Fruit fly (Drosophila melanogaster) whole organism, embryonic: Measurements from ENCODE around the gene RpS5b.

Experiments
- Aef1 ChIP-seq: fragments of 200-800 bp; sonication (Bioruptor generic); IDR thresholded peaks from 3 replicates; pipeline ENCODE4 v1.3.6; 2022; ENCODE audit warnings: missing biosample characterization, missing genetic modification characterization
- CG10274 ChIP-seq: fragments of 200-800 bp; sonication (Bioruptor generic); optimal IDR thresholded peaks from 3 replicates; lab custom pipeline; 2017; ENCODE audit warnings: missing biosample characterization, mild to moderate bottlenecking, missing genetic modification characterization
- CG11560 ChIP-seq: fragments of 200-800 bp; sonication (Bioruptor generic); IDR thresholded peaks from 3 replicates; pipeline ENCODE4 v1.3.6; 2022; ENCODE audit warnings: missing biosample characterization, missing genetic modification characterization
- CG11723 ChIP-seq: fragments of 200-800 bp; sonication (Bioruptor generic); optimal IDR thresholded peaks from 2 replicates; lab custom pipeline; 2017; ENCODE audit warnings: missing biosample characterization, mild to moderate bottlenecking, missing genetic modification characterization
- CG12155 ChIP-seq: fragments of 200-800 bp; sonication (Bioruptor generic); optimal IDR thresholded peaks from 3 replicates; lab custom pipeline; 2016; ENCODE audit warnings: missing biosample characterization, missing genetic modification characterization
- CG12659 ChIP-seq: fragments of 200-800 bp; sonication (Bioruptor generic); optimal IDR thresholded peaks from 3 replicates; lab custom pipeline; 2017; ENCODE audit warnings: mild to moderate bottlenecking, missing biosample characterization, missing genetic modification reagents, missing genetic modification characterization
- CG13894 ChIP-seq: fragments of 200-800 bp; sonication (Bioruptor generic); optimal IDR thresholded peaks from 3 replicates; lab custom pipeline; 2018; ENCODE audit warnings: missing biosample characterization, mild to moderate bottlenecking, missing genetic modification characterization, moderate library complexity
- CG15269 ChIP-seq: fragments of 200-800 bp; sonication (Bioruptor generic); optimal IDR thresholded peaks from 2 replicates; lab custom pipeline; 2018; ENCODE audit warnings: missing biosample characterization, mild to moderate bottlenecking, missing genetic modification characterization, moderate library complexity
- CG15514 ChIP-seq: fragments of 200-800 bp; sonication (Bioruptor generic); optimal IDR thresholded peaks from 3 replicates; lab custom pipeline; 2017; ENCODE audit warnings: missing biosample characterization, missing genetic modification characterization, mild to moderate bottlenecking, moderate library complexity, missing genetic modification reagents
- CG1647 ChIP-seq: fragments of 200-800 bp; sonication (Bioruptor generic); optimal IDR thresholded peaks from 3 replicates; lab custom pipeline; 2016; ENCODE audit warnings: missing biosample characterization, missing genetic modification characterization
- CG17359 ChIP-seq: fragments of 200-800 bp; sonication (Bioruptor generic); optimal IDR thresholded peaks from 3 replicates; lab custom pipeline; 2018; ENCODE audit warnings: missing biosample characterization, mild to moderate bottlenecking, missing genetic modification characterization, moderate library complexity
- CG17612 ChIP-seq: fragments of 200-800 bp; sonication (Bioruptor generic); IDR thresholded peaks from 2 replicates; pipeline ENCODE4 v1.3.6; 2022; ENCODE audit warnings: missing biosample characterization, missing genetic modification characterization
- CG17802 ChIP-seq: fragments of 200-800 bp; sonication (Bioruptor generic); optimal IDR thresholded peaks from 2 replicates; lab custom pipeline; 2018; ENCODE audit warnings: missing biosample characterization, mild to moderate bottlenecking, missing genetic modification characterization, moderate library complexity
- CG2678 ChIP-seq: fragments of 200-800 bp; sonication (Bioruptor generic); optimal IDR thresholded peaks from 3 replicates; lab custom pipeline; 2019; ENCODE audit warnings: missing biosample characterization, mild to moderate bottlenecking, missing genetic modification characterization, moderate library complexity
- CG31365 ChIP-seq: fragments of 200-800 bp; sonication (Bioruptor generic); optimal IDR thresholded peaks from 2 replicates; lab custom pipeline; 2018; ENCODE audit warnings: missing biosample characterization, mild to moderate bottlenecking, missing genetic modification characterization
- CG3163 ChIP-seq: fragments of 200-800 bp; sonication (Bioruptor generic); optimal IDR thresholded peaks from 3 replicates; lab custom pipeline; 2016; ENCODE audit warnings: missing biosample characterization, missing genetic modification characterization
- CG32772 ChIP-seq: fragments of 200-800 bp; sonication (Bioruptor generic); IDR thresholded peaks from 2 replicates; pipeline ENCODE4 v1.3.6; 2022; ENCODE audit warnings: missing biosample characterization, missing genetic modification characterization
- CG34224 ChIP-seq: fragments of 200-800 bp; sonication (Bioruptor generic); IDR thresholded peaks from 3 replicates; pipeline ENCODE4 v1.3.6; 2022; ENCODE audit warnings: missing biosample characterization, missing genetic modification characterization; ENCODE audit not compliant: partially characterized antibody
- CG7372 ChIP-seq: fragments of 200-800 bp; sonication (Bioruptor generic); IDR thresholded peaks from 2 replicates; pipeline ENCODE4 v1.3.6; 2022; ENCODE audit warnings: missing biosample characterization, missing genetic modification characterization
- CG8924 ChIP-seq: fragments of 200-800 bp; optimal IDR thresholded peaks from 3 replicates; lab custom pipeline; 2019; ENCODE audit warnings: missing biosample characterization, mild to moderate bottlenecking, missing genetic modification characterization, moderate library complexity
- CG9215 ChIP-seq: fragments of 200-800 bp; sonication (Bioruptor generic); IDR thresholded peaks from 2 replicates; pipeline ENCODE4 v1.3.6; 2022; ENCODE audit warnings: missing biosample characterization, missing genetic modification characterization
- CoRest ChIP-seq: fragments of 200-800 bp; sonication (Bioruptor generic); optimal IDR thresholded peaks from 3 replicates; lab custom pipeline; 2018; ENCODE audit warnings: missing biosample characterization, mild to moderate bottlenecking, missing genetic modification characterization, moderate library complexity
- Dek ChIP-seq: fragments of 200-800 bp; sonication (Bioruptor generic); optimal IDR thresholded peaks from 3 replicates; lab custom pipeline; 2019; ENCODE audit warnings: missing biosample characterization, mild to moderate bottlenecking, missing genetic modification characterization, moderate library complexity
- Doc3 ChIP-seq: fragments of 200-800 bp; sonication (Bioruptor generic); IDR thresholded peaks from 3 replicates; pipeline ENCODE4 v1.3.6; 2022; ENCODE audit warnings: missing biosample characterization, missing genetic modification characterization; ENCODE audit not compliant: partially characterized antibody
- E2f2 ChIP-seq: fragments of 200-800 bp; sonication (Bioruptor generic); IDR thresholded peaks from 2 replicates; pipeline ENCODE4 v1.3.6; 2022; ENCODE audit warnings: missing biosample characterization, missing genetic modification characterization
- Fer3 ChIP-seq: fragments of 200-800 bp; sonication (Bioruptor generic); optimal IDR thresholded peaks from 2 replicates; lab custom pipeline; 2018; ENCODE audit warnings: missing biosample characterization, mild to moderate bottlenecking, missing genetic modification characterization, moderate library complexity
- Gug ChIP-seq: fragments of 200-800 bp; sonication (Bioruptor generic); IDR thresholded peaks from 4 replicates; pipeline ENCODE4 v1.3.6; 2022; ENCODE audit warnings: missing biosample characterization, missing genetic modification characterization
- Myb ChIP-seq: fragments of 200-800 bp; sonication (Bioruptor generic); optimal IDR thresholded peaks from 2 replicates; lab custom pipeline; 2016; ENCODE audit warnings: missing biosample characterization, missing genetic modification characterization
- NK7.1 ChIP-seq: fragments of 200-800 bp; sonication (Bioruptor generic); optimal IDR thresholded peaks from 3 replicates; lab custom pipeline; 2016; ENCODE audit warnings: missing biosample characterization, missing genetic modification characterization
- Sox102F ChIP-seq: fragments of 200-800 bp; sonication (Bioruptor generic); optimal IDR thresholded peaks from 2 replicates; lab custom pipeline; 2018; ENCODE audit warnings: missing biosample characterization, mild to moderate bottlenecking, missing genetic modification characterization, moderate library complexity
- Usf ChIP-seq: fragments of 200-800 bp; sonication (Bioruptor generic); optimal IDR thresholded peaks from 2 replicates; lab custom pipeline; 2017; ENCODE audit warnings: missing genotype, missing biosample characterization, missing genetic modification characterization
- Vsx1 ChIP-seq: fragments of 200-800 bp; sonication (Bioruptor generic); optimal IDR thresholded peaks from 2 replicates; lab custom pipeline; 2017; ENCODE audit warnings: missing biosample characterization, mild to moderate bottlenecking, missing genetic modification characterization, missing genetic modification reagents
- bab2 ChIP-seq: fragments of 200-800 bp; sonication (Bioruptor generic); optimal IDR thresholded peaks from 2 replicates; lab custom pipeline; 2016; ENCODE audit warnings: missing biosample characterization, missing genetic modification characterization
- bigmax ChIP-seq: fragments of 200-800 bp; sonication (Bioruptor generic); optimal IDR thresholded peaks from 2 replicates; lab custom pipeline; 2018; ENCODE audit warnings: missing biosample characterization, mild to moderate bottlenecking, missing genetic modification characterization
- cas ChIP-seq: fragments of 200-800 bp; sonication (Bioruptor generic); IDR thresholded peaks from 2 replicates; pipeline ENCODE4 v1.3.6; 2022; ENCODE audit warnings: missing biosample characterization, missing genetic modification characterization
- fd102C ChIP-seq: fragments of 200-800 bp; sonication (Bioruptor generic); optimal IDR thresholded peaks from 2 replicates; lab custom pipeline; 2018; ENCODE audit warnings: missing biosample characterization, mild to moderate bottlenecking, missing genetic modification characterization, moderate library complexity
- ftz-f1 ChIP-seq: fragments of 200-800 bp; sonication (Bioruptor generic); optimal IDR thresholded peaks from 2 replicates; lab custom pipeline; 2016; ENCODE audit warnings: missing biosample characterization, missing genetic modification characterization
- h ChIP-seq: fragments of >200 bp; optimal IDR thresholded peaks from 2 replicates; lab custom pipeline; 2017
- hb ChIP-seq: fragments of 200-800 bp; sonication (Bioruptor generic); IDR thresholded peaks from 3 replicates; pipeline ENCODE4 v1.3.6; 2022; ENCODE audit warnings: missing biosample characterization, missing genetic modification characterization; ENCODE audit not compliant: partially characterized antibody
- hbn ChIP-seq: fragments of 200-800 bp; sonication (Bioruptor generic); IDR thresholded peaks from 2 replicates; pipeline ENCODE4 v1.3.6; 2022; ENCODE audit warnings: missing biosample characterization, missing genetic modification characterization; ENCODE audit not compliant: partially characterized antibody
- inv ChIP-seq: fragments of 200-800 bp; sonication (Bioruptor generic); IDR thresholded peaks from 2 replicates; pipeline ENCODE4 v1.3.6; 2022; ENCODE audit warnings: missing biosample characterization, missing genetic modification characterization; ENCODE audit not compliant: partially characterized antibody
- lab ChIP-seq: fragments of 200-800 bp; sonication (Bioruptor generic); optimal IDR thresholded peaks from 3 replicates; lab custom pipeline; 2017; ENCODE audit warnings: missing biosample characterization, missing genetic modification characterization, mild to moderate bottlenecking, moderate library complexity, missing genetic modification reagents
- rib ChIP-seq: fragments of 200-800 bp; sonication (Bioruptor generic); IDR thresholded peaks from 2 replicates; pipeline ENCODE4 v1.3.6; 2022; ENCODE audit warnings: missing biosample characterization, missing genetic modification characterization
- schlank ChIP-seq: fragments of 200-800 bp; sonication (Bioruptor generic); optimal IDR thresholded peaks from 2 replicates; lab custom pipeline; 2018; ENCODE audit warnings: missing biosample characterization, mild to moderate bottlenecking, missing genetic modification characterization
- seq ChIP-seq: fragments of 200-800 bp; sonication (Bioruptor generic); IDR thresholded peaks from 2 replicates; pipeline ENCODE4 v1.3.6; 2022; ENCODE audit warnings: missing biosample characterization, missing genetic modification characterization
- tgo ChIP-seq: fragments of 200-800 bp; sonication (Bioruptor generic); IDR thresholded peaks from 3 replicates; pipeline ENCODE4 v1.3.6; 2022; ENCODE audit warnings: missing biosample characterization, missing genetic modification characterization
- tup ChIP-seq: fragments of 200-800 bp; sonication (Bioruptor generic); optimal IDR thresholded peaks from 2 replicates; lab custom pipeline; 2016; ENCODE audit warnings: missing biosample characterization, mild to moderate bottlenecking, missing genetic modification characterization, moderate library complexity
- unc-4 ChIP-seq: fragments of 200-800 bp; sonication (Bioruptor generic); IDR thresholded peaks from 2 replicates; pipeline ENCODE4 v1.3.6; 2022; ENCODE audit warnings: missing biosample characterization, missing genetic modification characterization; ENCODE audit not compliant: partially characterized antibody

The RpS5b gene

dm6 chr3R:14900177-14900576, 1.2 kb downstream of the RpS5b start, which contains the start of gene VhaPPA1-2 (continued):
- TF ChIP-seq inv (GFP tag; lab: Robert Waterston, UW) (no peak), hbn (GFP tag; lab: Robert Waterston, UW) (no peak), schlank (no peak), CG3163 (no peak), NK7.1 (GFP tag; lab: Kevin White, UChicago) (no peak), CG10274 (GFP tag; lab: Kevin White, UChicago) (no peak)

dm6 chr3R:14898280-14898756, 3.0 kb downstream of the RpS5b start, which contains the start of the genes Nup93-2 and CG3817:
Gene Nup93-2, minus strand, starts transcription at chr3R:14898372.
Gene CG3817, plus strand, starts transcription at chr3R:14898739.
- TF ChIP-seq unc-4 (peak; percentile 74), CG17612 (GFP tag; lab: Robert Waterston, UW) (no peak), Doc3 (peak; percentile 56; the same call in 2 of the 3 replicates), Usf (GFP tag; lab: Kevin White, UChicago) (peak; percentile 56), Vsx1 (GFP tag; lab: Kevin White, UChicago) (no peak), lab (peak; percentile 74), bigmax (GFP tag; lab: Kevin White, UChicago) (no peak), hb (GFP tag; lab: Robert Waterston, UW) (0 out of 3 replicates have a peak, but pooled peaks have one; percentile 52), Fer3 (tag; lab: Kevin White, UChicago) (peak; percentile 28), Aef1 (GFP tag; lab: Robert Waterston, UW) (peak; percentile 84), CG15514 (GFP tag; lab: Kevin White, UChicago) (peak; percentile 28), CG31365 (tag; lab: Kevin White, UChicago) (no peak), CG9215 (GFP tag; lab: Robert Waterston, UW) (peak; percentile 51; the same call in 1 of the 2 replicates), rib (0 out of 2 replicates have a peak, but pooled peaks have one; percentile 23), fd102C (GFP tag; lab: Kevin White, UChicago) (no peak), Gug (GFP tag; lab: Robert Waterston, UW) (peak; percentile 59; the same call in 2 of the 4 replicates), tup (GFP tag; lab: Kevin White, UChicago) (no peak), CoRest (peak; percentile 44), seq (GFP tag; lab: Robert Waterston, UW) (no peak), Myb (GFP tag; lab: Kevin White, UChicago) (no peak), cas (GFP tag; lab: Robert Waterston, UW) (peak; percentile 54; the same call in 1 of the 2 replicates), E2f2 (peak; percentile 43), bab2 (GFP tag; lab: Kevin White, UChicago) (peak; percentile 78), CG12659 (GFP tag; lab: Kevin White, UChicago) (peak; percentile 36), CG13894 (tag; lab: Kevin White, UChicago) (peak; percentile 33), CG34224 (GFP tag; lab: Robert Waterston, UW) (no peak), tgo (GFP tag; lab: Robert Waterston, UW) (no peak), Sox102F (GFP tag; lab: Kevin White, UChicago) (peak; percentile 1), CG11560 (peak; percentile 68), CG17802 (tag; lab: Kevin White, UChicago) (no peak), CG15269 (tag; lab: Kevin White, UChicago) (peak; percentile 56), CG1647 (GFP tag; lab: Kevin White, UChicago) (peak; percentile 18), h (lab: Kevin White, UChicago) (no peak), CG2678 (tag; lab: Kevin White, UChicago) (peak; percentile 82), ftz-f1 (no peak), CG11723 (GFP tag; lab: Kevin White, UChicago) (no peak), CG8924 (peak; percentile 55), CG12155 (no peak), CG7372 (GFP tag; lab: Robert Waterston, UW) (peak; percentile 56), Dek (tag; lab: Kevin White, UChicago) (peak; percentile 70), CG17359 (tag; lab: Kevin White, UChicago) (peak; percentile 33), inv (GFP tag; lab: Robert Waterston, UW) (peak; percentile 62), CG32772 (GFP tag; lab: Robert Waterston, UW) (peak; percentile 74)
